Worm (Caenorhabditis elegans) whole organism, young adult: ENCODE measurements around the gene C18B2.3.

Experiments used
- F10E7.11 ChIP-seq: sonication (generic microtip); optimal IDR thresholded peaks from 2 replicates; lab custom pipeline; 2017; ENCODE audit warnings: mild to moderate bottlenecking, missing genetic modification characterization, moderate library complexity, missing compliant biosample characterization
- ceh-91 ChIP-seq: fragments of 200-800 bp; sonication (Bioruptor generic); IDR thresholded peaks from 2 replicates; pipeline ENCODE4 v1.3.6; 2022; ENCODE audit warnings: missing genetic modification reagents, missing genetic modification characterization, missing compliant biosample characterization
- dpl-1 ChIP-seq: fragments of 150-350 bp; optimal IDR thresholded peaks from 2 replicates; lab custom pipeline; 2014; ENCODE audit warnings: missing biosample characterization, missing genetic modification reagents, missing genetic modification characterization
- efl-1 ChIP-seq: fragments of 150-350 bp; optimal IDR thresholded peaks from 2 replicates; lab custom pipeline; 2014; ENCODE audit warnings: missing biosample characterization, missing genetic modification reagents, missing genetic modification characterization
- egrh-3 ChIP-seq: fragments of 200-800 bp; sonication (Bioruptor generic); IDR thresholded peaks from 2 replicates; pipeline ENCODE4 v1.3.6; 2022; ENCODE audit warnings: missing genetic modification reagents, missing genetic modification characterization, missing compliant biosample characterization
- fkh-3 ChIP-seq: sonication (generic microtip); optimal IDR thresholded peaks from 2 replicates; lab custom pipeline; 2016; ENCODE audit warnings: mild to moderate bottlenecking, missing genetic modification characterization, missing compliant biosample characterization
- mcd-1 ChIP-seq: fragments of 200-800 bp; sonication (Bioruptor generic); IDR thresholded peaks from 2 replicates; pipeline ENCODE4 v1.3.6; 2022; ENCODE audit warnings: missing genetic modification reagents, missing genetic modification characterization, missing compliant biosample characterization
- mxl-1 ChIP-seq: sonication (generic microtip); optimal IDR thresholded peaks from 2 replicates; lab custom pipeline; 2016; ENCODE audit warnings: missing genetic modification characterization, missing compliant biosample characterization
- nfyb-1 ChIP-seq: fragments of 200-800 bp; sonication (Bioruptor generic); IDR thresholded peaks from 2 replicates; pipeline ENCODE4 v1.3.6; 2022; ENCODE audit warnings: missing genetic modification reagents, missing genetic modification characterization, missing compliant biosample characterization
- nhr-27 ChIP-seq: fragments of 200-800 bp; sonication (Bioruptor generic); optimal IDR thresholded peaks from 2 replicates; lab custom pipeline; 2018; ENCODE audit warnings: mild to moderate bottlenecking, missing genetic modification characterization, moderate library complexity, missing compliant biosample characterization
- snpc-4 ChIP-seq, 5 experiments: fragments of 150-350 bp in 1 of 5; sonication (generic microtip) in 4 of 5; optimal IDR thresholded peaks; 2 replicates each; lab custom pipeline; 2014 to 2018; ENCODE audit warnings: missing genetic modification characterization in 5 of 5, missing biosample characterization in 3 of 5, antibody characterized with exemption in 2 of 5, mild to moderate bottlenecking in 2 of 5, missing compliant biosample characterization in 2 of 5, missing genotype in 2 of 5, moderate library complexity in 2 of 5, missing genetic modification reagents in 1 of 5
- unc-62 ChIP-seq: fragments of 150-350 bp; optimal IDR thresholded peaks from 2 replicates; lab custom pipeline; 2014; ENCODE audit warnings: missing biosample characterization, missing genetic modification reagents, missing genetic modification characterization
- ztf-25 ChIP-seq: fragments of 200-800 bp; sonication (Bioruptor generic); IDR thresholded peaks from 2 replicates; pipeline ENCODE4 v1.3.6; 2022; ENCODE audit warnings: missing genetic modification reagents, missing genetic modification characterization, missing compliant biosample characterization

ce11 chrX:3600390-3600789, 1.2 kb upstream of the C18B2.3 start, which contains the start of gene cgr-1:
- TF ChIP-seq mcd-1 (GFP tag; lab: Robert Waterston, UW) (no peak), mxl-1 (tag; lab: Kevin White, UChicago) (no peak), snpc-4 (GFP tag; optimal IDR thresholded peaks at IDR 0.05; lab: Kevin White, UChicago) (no peak), snpc-4 (tag; optimal IDR thresholded peaks at IDR 0.05; lab: Kevin White, UChicago) (no peak), nhr-27 (tag; lab: Kevin White, UChicago) (no peak), ztf-25 (GFP tag; lab: Robert Waterston, UW) (no peak), dpl-1 (GFP tag; lab: Kevin White, UChicago) (no peak), efl-1 (GFP tag; lab: Kevin White, UChicago) (no peak), fkh-3 (tag; lab: Kevin White, UChicago) (no peak), unc-62 (GFP tag; lab: Kevin White, UChicago) (no peak), egrh-3 (no peak), nfyb-1 (GFP tag; lab: Robert Waterston, UW) (no peak), ceh-91 (GFP tag; lab: Robert Waterston, UW) (no peak), F10E7.11 (tag; lab: Kevin White, UChicago) (no peak)
